Worm (Caenorhabditis elegans): ENCODE measurements around the gene ZK218.3.

- TF ChIP-seq lin-13 (GFP tag; optimal IDR thresholded peaks at IDR 0.05): no peak
- no peak for TF ChIP-seq ceh-82 (tag; optimal IDR thresholded peaks at IDR 0.05)
- no peak for TF ChIP-seq nhr-25 (tag; optimal IDR thresholded peaks at IDR 0.05)
- TF ChIP-seq skn-1 (tag; optimal IDR thresholded peaks at IDR 0.05): no peak
- no peak for TF ChIP-seq egl-27 (tag; optimal IDR thresholded peaks at IDR 0.05)
Observed at ce11 chrV:17064676-17065075, 33.9 kb downstream of the ZK218.3 start, which contains the start of gene srh-255.

Measured in whole organism, L2 larva.